Fruit fly (Drosophila melanogaster) whole organism, adult: ENCODE results near the gene CG9953.

Experiments used
- CG12768 ChIP-seq: fragments of 200-800 bp; sonication (Bioruptor generic); optimal IDR thresholded peaks from 2 replicates; lab custom pipeline; 2017; ENCODE audit warnings: missing biosample characterization, missing genetic modification characterization, mild to moderate bottlenecking, moderate library complexity, missing genetic modification reagents
- CG14711 ChIP-seq: fragments of 200-800 bp; sonication (Bioruptor generic); optimal IDR thresholded peaks from 2 replicates; lab custom pipeline; 2018; ENCODE audit warnings: missing biosample characterization, mild to moderate bottlenecking, missing genetic modification characterization, moderate library complexity
- CG33017 ChIP-seq: fragments of 200-800 bp; sonication (Bioruptor generic); optimal IDR thresholded peaks from 2 replicates; lab custom pipeline; 2018; ENCODE audit warnings: missing biosample characterization, mild to moderate bottlenecking, missing genetic modification characterization, moderate library complexity
- Mnt ChIP-seq: fragments of 200-800 bp; sonication (Bioruptor generic); optimal IDR thresholded peaks from 2 replicates; lab custom pipeline; 2016; ENCODE audit warnings: missing biosample characterization, mild to moderate bottlenecking, missing genetic modification characterization
- bab1 ChIP-seq: fragments of 200-800 bp; sonication (Bioruptor generic); optimal IDR thresholded peaks from 3 replicates; lab custom pipeline; 2019; ENCODE audit warnings: missing biosample characterization, mild to moderate bottlenecking, missing genetic modification characterization, moderate library complexity
- cic ChIP-seq: fragments of 200-800 bp; sonication (Bioruptor generic); optimal IDR thresholded peaks from 2 replicates; lab custom pipeline; 2017; ENCODE audit warnings: missing biosample characterization, mild to moderate bottlenecking, missing genetic modification characterization, moderate library complexity
- kay ChIP-seq: fragments of 200-800 bp; sonication (Bioruptor generic); peaks from one replicate; lab custom pipeline; 2016; ENCODE audit warnings: missing biosample characterization, missing genetic modification characterization, borderline replicate concordance
- ovo ChIP-seq: fragments of 200-800 bp; sonication (Bioruptor generic); optimal IDR thresholded peaks from 2 replicates; lab custom pipeline; 2016; ENCODE audit warnings: missing biosample characterization, missing genetic modification characterization
- pad ChIP-seq: fragments of 200-800 bp; sonication (Bioruptor generic); optimal IDR thresholded peaks from 3 replicates; lab custom pipeline; 2017; ENCODE audit warnings: missing biosample characterization, missing genetic modification characterization, mild to moderate bottlenecking, moderate library complexity, missing genetic modification reagents
- tj ChIP-seq: fragments of 200-800 bp; sonication (Bioruptor generic); optimal IDR thresholded peaks from 3 replicates; lab custom pipeline; 2017; ENCODE audit warnings: missing biosample characterization, mild to moderate bottlenecking, missing genetic modification characterization, moderate library complexity
- toe ChIP-seq: fragments of 200-800 bp; sonication (Bioruptor generic); optimal IDR thresholded peaks from 2 replicates; lab custom pipeline; 2016; ENCODE audit warnings: missing biosample characterization, missing genetic modification characterization

dm6 chr3L:7013568-7014305 lies 44.3 kb downstream of the CG9953 start:
- TF ChIP-seq CG14711 (no peak), bab1 (GFP tag; lab: Kevin White, UChicago) (no peak), CG33017 (tag; lab: Kevin White, UChicago) (no peak), ovo (GFP tag; lab: Kevin White, UChicago) (no peak), toe (GFP tag; lab: Kevin White, UChicago) (no peak), kay (GFP tag; lab: Kevin White, UChicago) (no peak), pad (no peak), cic (no peak), CG12768 (GFP tag; lab: Kevin White, UChicago) (no peak), Mnt (GFP tag; lab: Kevin White, UChicago) (no peak), tj (GFP tag; lab: Kevin White, UChicago) (no peak)
